Fruit fly (Drosophila melanogaster) whole organism, adult: Measurements from ENCODE around the gene CG18259.
A peak's percentile ranks its signal among the peaks of the same experiment; 100 is the strongest.

Experiments
- CG11617 ChIP-seq: fragments of 200-800 bp; sonication (Bioruptor generic); optimal IDR thresholded peaks from 2 replicates; lab custom pipeline; 2017; ENCODE audit warnings: mild to moderate bottlenecking, missing biosample characterization, missing genetic modification reagents, missing genetic modification characterization
- CG12768 ChIP-seq: fragments of 200-800 bp; sonication (Bioruptor generic); optimal IDR thresholded peaks from 2 replicates; lab custom pipeline; 2017; ENCODE audit warnings: missing biosample characterization, missing genetic modification characterization, mild to moderate bottlenecking, moderate library complexity, missing genetic modification reagents
- CG14711 ChIP-seq: fragments of 200-800 bp; sonication (Bioruptor generic); optimal IDR thresholded peaks from 2 replicates; lab custom pipeline; 2018; ENCODE audit warnings: missing biosample characterization, mild to moderate bottlenecking, missing genetic modification characterization, moderate library complexity
- CG1620 ChIP-seq: fragments of 200-800 bp; sonication (Bioruptor generic); optimal IDR thresholded peaks from 2 replicates; lab custom pipeline; 2016; ENCODE audit warnings: missing biosample characterization, missing genetic modification characterization
- CG33017 ChIP-seq: fragments of 200-800 bp; sonication (Bioruptor generic); optimal IDR thresholded peaks from 2 replicates; lab custom pipeline; 2018; ENCODE audit warnings: missing biosample characterization, mild to moderate bottlenecking, missing genetic modification characterization, moderate library complexity
- CG5204 ChIP-seq: fragments of 200-800 bp; sonication (Bioruptor generic); optimal IDR thresholded peaks from 2 replicates; lab custom pipeline; 2016; ENCODE audit warnings: missing biosample characterization, missing genetic modification characterization
- CG7045 ChIP-seq: fragments of 200-800 bp; sonication (Bioruptor generic); optimal IDR thresholded peaks from 2 replicates; lab custom pipeline; 2017; ENCODE audit warnings: missing biosample characterization, mild to moderate bottlenecking, missing genetic modification characterization
- CG7101 ChIP-seq: fragments of 200-800 bp; sonication (Bioruptor generic); optimal IDR thresholded peaks from 2 replicates; lab custom pipeline; 2018; ENCODE audit warnings: missing biosample characterization, mild to moderate bottlenecking, missing genetic modification characterization, moderate library complexity
- Clk ChIP-seq: fragments of 200-800 bp; sonication (Bioruptor generic); optimal IDR thresholded peaks from 2 replicates; lab custom pipeline; 2017; ENCODE audit warnings: missing biosample characterization, missing genetic modification characterization
- Crg-1 ChIP-seq: fragments of 200-800 bp; sonication (Bioruptor generic); optimal IDR thresholded peaks from 2 replicates; lab custom pipeline; 2016; ENCODE audit warnings: missing biosample characterization, missing genetic modification characterization
- Hr96 ChIP-seq: fragments of 200-800 bp; sonication (Bioruptor generic); optimal IDR thresholded peaks from 2 replicates; lab custom pipeline; 2016; ENCODE audit warnings: missing biosample characterization, missing genetic modification characterization
- Mnt ChIP-seq: fragments of 200-800 bp; sonication (Bioruptor generic); optimal IDR thresholded peaks from 2 replicates; lab custom pipeline; 2016; ENCODE audit warnings: missing biosample characterization, mild to moderate bottlenecking, missing genetic modification characterization
- bab1 ChIP-seq: fragments of 200-800 bp; sonication (Bioruptor generic); optimal IDR thresholded peaks from 3 replicates; lab custom pipeline; 2019; ENCODE audit warnings: missing biosample characterization, mild to moderate bottlenecking, missing genetic modification characterization, moderate library complexity
- cic ChIP-seq: fragments of 200-800 bp; sonication (Bioruptor generic); optimal IDR thresholded peaks from 2 replicates; lab custom pipeline; 2017; ENCODE audit warnings: missing biosample characterization, mild to moderate bottlenecking, missing genetic modification characterization, moderate library complexity
- cnc ChIP-seq, 2 experiments: fragments of >200 bp; optimal IDR thresholded peaks; 2 replicates each; lab custom pipeline; 2017
- kay ChIP-seq: fragments of 200-800 bp; sonication (Bioruptor generic); peaks from one replicate; lab custom pipeline; 2016; ENCODE audit warnings: missing biosample characterization, missing genetic modification characterization, borderline replicate concordance
- ovo ChIP-seq: fragments of 200-800 bp; sonication (Bioruptor generic); optimal IDR thresholded peaks from 2 replicates; lab custom pipeline; 2016; ENCODE audit warnings: missing biosample characterization, missing genetic modification characterization
- pad ChIP-seq: fragments of 200-800 bp; sonication (Bioruptor generic); optimal IDR thresholded peaks from 3 replicates; lab custom pipeline; 2017; ENCODE audit warnings: missing biosample characterization, missing genetic modification characterization, mild to moderate bottlenecking, moderate library complexity, missing genetic modification reagents
- tj ChIP-seq: fragments of 200-800 bp; sonication (Bioruptor generic); optimal IDR thresholded peaks from 3 replicates; lab custom pipeline; 2017; ENCODE audit warnings: missing biosample characterization, mild to moderate bottlenecking, missing genetic modification characterization, moderate library complexity
- toe ChIP-seq: fragments of 200-800 bp; sonication (Bioruptor generic); optimal IDR thresholded peaks from 2 replicates; lab custom pipeline; 2016; ENCODE audit warnings: missing biosample characterization, missing genetic modification characterization

Gene CG18259

dm6 chrX:18783417-18784123 lies at the start of gene CG18259:
CG18259 (minus strand) TSS chrX:18783494.
- no peak for TF ChIP-seq kay (GFP tag; lab: Kevin White, UChicago)
- TF ChIP-seq toe (GFP tag; lab: Kevin White, UChicago), result peak; percentile 44
- peak; percentile 10 for TF ChIP-seq CG1620 (GFP tag; lab: Kevin White, UChicago)
- no peak for TF ChIP-seq Clk
- TF ChIP-seq CG11617 (GFP tag; lab: Kevin White, UChicago), result peak; percentile 11
- peak; percentile 1 for TF ChIP-seq CG5204 (GFP tag; lab: Kevin White, UChicago)
- peak; percentile 30 for TF ChIP-seq Hr96 (GFP tag; lab: Kevin White, UChicago)
- no peak for TF ChIP-seq Mnt
- TF ChIP-seq tj, result peak; percentile 19

dm6 chrX:18832371-18832852 lies 49.1 kb upstream of the CG18259 start, which contains the start of gene Pvf1:
Pvf1 (plus strand) TSS chrX:18832682.
- TF ChIP-seq CG12768, result peak; percentile 5
- TF ChIP-seq Clk, result no peak
- peak; percentile 18 for TF ChIP-seq tj
- TF ChIP-seq Mnt, result peak; percentile 23
- TF ChIP-seq CG7045 (GFP tag; lab: Kevin White, UChicago), result no peak
- peak; percentile 47 for TF ChIP-seq bab1 (GFP tag; lab: Kevin White, UChicago)
- peak; percentile 63 for TF ChIP-seq ovo (GFP tag; lab: Kevin White, UChicago)
- TF ChIP-seq pad, result peak; percentile 54
- peak; percentile 47 for TF ChIP-seq CG7101 (tag; lab: Kevin White, UChicago)

- peak; percentile 27 for TF ChIP-seq bab1 (GFP tag; lab: Kevin White, UChicago)
- TF ChIP-seq ovo (GFP tag; lab: Kevin White, UChicago), result no peak
- TF ChIP-seq CG11617 (GFP tag; lab: Kevin White, UChicago), result no peak
- TF ChIP-seq Hr96 (GFP tag; lab: Kevin White, UChicago), result no peak
These were observed 47.1 kb upstream of the CG18259 start, which contains the start of gene CG7101 for dm6 chrX:18830396-18830795. CG7101 (plus strand) TSS chrX:18830591.

- TF ChIP-seq pad (no peak), toe (GFP tag; lab: Kevin White, UChicago) (no peak), CG1620 (GFP tag; lab: Kevin White, UChicago) (no peak), CG11617 (GFP tag; lab: Kevin White, UChicago) (no peak), bab1 (GFP tag; lab: Kevin White, UChicago) (no peak), cic (GFP tag; lab: Kevin White, UChicago) (no peak)
These were observed 31.6 kb upstream of the CG18259 start for dm6 chrX:18814944-18815343.

dm6 chrX:18814373-18814772 lies 31.1 kb upstream of the CG18259 start:
- TF ChIP-seq pad (peak; percentile 51), CG7045 (GFP tag; lab: Kevin White, UChicago) (no peak)

dm6 chrX:18813049-18813448 lies 29.8 kb upstream of the CG18259 start, which contains the start of gene CG42450:
CG42450 (plus strand) TSS chrX:18813297.
- TF ChIP-seq Crg-1, result no peak

dm6 chrX:18812111-18812510 lies 28.8 kb upstream of the CG18259 start:
- TF ChIP-seq toe (GFP tag; lab: Kevin White, UChicago), result no peak
- no peak for TF ChIP-seq CG14711 (tag; lab: Kevin White, UChicago)
- TF ChIP-seq kay (GFP tag; lab: Kevin White, UChicago), result no peak
- TF ChIP-seq CG7045 (GFP tag; lab: Kevin White, UChicago), result no peak
- TF ChIP-seq Hr96 (GFP tag; lab: Kevin White, UChicago), result no peak
- no peak for TF ChIP-seq Clk
- TF ChIP-seq ovo (GFP tag; lab: Kevin White, UChicago), result no peak
- no peak for TF ChIP-seq CG1620 (GFP tag; lab: Kevin White, UChicago)
- TF ChIP-seq pad, result no peak
- no peak for TF ChIP-seq bab1 (GFP tag; lab: Kevin White, UChicago)
- TF ChIP-seq CG5204 (GFP tag; lab: Kevin White, UChicago), result no peak
- no peak for TF ChIP-seq CG7101 (tag; lab: Kevin White, UChicago)
- TF ChIP-seq tj, result no peak
- TF ChIP-seq cnc (optimal IDR thresholded peaks at IDR 0.05; lab: Kevin White, UChicago), result no peak
- no peak for TF ChIP-seq Crg-1
- TF ChIP-seq CG33017 (tag; lab: Kevin White, UChicago), result no peak
- no peak for TF ChIP-seq CG12768

- TF ChIP-seq toe (GFP tag; lab: Kevin White, UChicago) (no peak), CG11617 (GFP tag; lab: Kevin White, UChicago) (no peak), CG5204 (GFP tag; lab: Kevin White, UChicago) (no peak), ovo (GFP tag; lab: Kevin White, UChicago) (no peak), Mnt (no peak), CG12768 (no peak), CG1620 (GFP tag; lab: Kevin White, UChicago) (no peak), tj (no peak), CG7101 (tag; lab: Kevin White, UChicago) (no peak), CG14711 (tag; lab: Kevin White, UChicago) (no peak), kay (GFP tag; lab: Kevin White, UChicago) (no peak), Clk (no peak), pad (no peak), cic (GFP tag; lab: Kevin White, UChicago) (no peak), Hr96 (GFP tag; lab: Kevin White, UChicago) (no peak), bab1 (GFP tag; lab: Kevin White, UChicago) (no peak)
These were observed 23.1 kb upstream of the CG18259 start, which contains the start of gene CG7058 for dm6 chrX:18806365-18806764. CG7058 (plus strand) TSS chrX:18806694.
